Fruit fly (Drosophila melanogaster) whole organism, embryonic: ENCODE data around the gene dnc.

Experiments used
- CG11398 ChIP-seq: fragments of 200-800 bp; sonication (Bioruptor generic); optimal IDR thresholded peaks from 2 replicates; lab custom pipeline; 2016; ENCODE audit warnings: missing biosample characterization, missing genetic modification characterization
- CG11560 ChIP-seq: fragments of 200-800 bp; sonication (Bioruptor generic); IDR thresholded peaks from 3 replicates; pipeline ENCODE4 v1.3.6; 2022; ENCODE audit warnings: missing biosample characterization, missing genetic modification characterization
- CG13894 ChIP-seq: fragments of 200-800 bp; sonication (Bioruptor generic); optimal IDR thresholded peaks from 3 replicates; lab custom pipeline; 2018; ENCODE audit warnings: missing biosample characterization, mild to moderate bottlenecking, missing genetic modification characterization, moderate library complexity
- CG14441 ChIP-seq: fragments of 200-800 bp; sonication (Bioruptor generic); IDR thresholded peaks from 2 replicates; pipeline ENCODE4 v1.3.6; 2022; ENCODE audit warnings: missing biosample characterization, missing genetic modification characterization
- CG1529 ChIP-seq: fragments of 200-800 bp; sonication (Bioruptor generic); optimal IDR thresholded peaks from 3 replicates; lab custom pipeline; 2018; ENCODE audit warnings: missing biosample characterization, missing genetic modification characterization
- CG17328 ChIP-seq: fragments of 200-800 bp; sonication (Bioruptor generic); IDR thresholded peaks from 2 replicates; pipeline ENCODE4 v1.3.6; 2022; ENCODE audit warnings: missing biosample characterization, missing genetic modification characterization
- CG18599 ChIP-seq: fragments of 200-800 bp; sonication (Bioruptor generic); optimal IDR thresholded peaks from 3 replicates; lab custom pipeline; 2017; ENCODE audit warnings: missing biosample characterization, missing genetic modification characterization, mild to moderate bottlenecking, moderate library complexity, missing genetic modification reagents
- CG2120 ChIP-seq: fragments of 200-800 bp; sonication (Bioruptor generic); optimal IDR thresholded peaks from 3 replicates; lab custom pipeline; 2016; ENCODE audit warnings: missing biosample characterization, missing genetic modification characterization
- CG2678 ChIP-seq: fragments of 200-800 bp; sonication (Bioruptor generic); optimal IDR thresholded peaks from 3 replicates; lab custom pipeline; 2019; ENCODE audit warnings: missing biosample characterization, mild to moderate bottlenecking, missing genetic modification characterization, moderate library complexity
- CG33557 ChIP-seq: fragments of 200-800 bp; sonication (Bioruptor generic); optimal IDR thresholded peaks from 2 replicates; lab custom pipeline; 2019; ENCODE audit warnings: missing biosample characterization, mild to moderate bottlenecking, missing genetic modification characterization, moderate library complexity
- CG9817 ChIP-seq: fragments of 200-800 bp; sonication (Bioruptor generic); optimal IDR thresholded peaks from 2 replicates; lab custom pipeline; 2018; ENCODE audit warnings: missing biosample characterization, mild to moderate bottlenecking, missing genetic modification characterization, moderate library complexity
- HHEX ChIP-seq: fragments of 200-800 bp; sonication (Bioruptor generic); optimal IDR thresholded peaks from 3 replicates; lab custom pipeline; 2017; ENCODE audit warnings: missing biosample characterization, mild to moderate bottlenecking, missing genetic modification characterization, missing genetic modification reagents
- HLH3B ChIP-seq: fragments of 200-800 bp; sonication (Bioruptor generic); IDR thresholded peaks from 2 replicates; pipeline ENCODE4 v1.3.6; 2022; ENCODE audit warnings: missing biosample characterization, missing genetic modification characterization
- Hr3 ChIP-seq: fragments of 200-800 bp; sonication (Bioruptor generic); optimal IDR thresholded peaks from 3 replicates; lab custom pipeline; 2016; ENCODE audit warnings: missing biosample characterization, missing genetic modification characterization
- NC2β ChIP-seq: fragments of 200-800 bp; sonication (Bioruptor generic); optimal IDR thresholded peaks from 2 replicates; lab custom pipeline; 2016; ENCODE audit warnings: missing biosample characterization, missing genetic modification characterization
- Oli ChIP-seq: fragments of 200-800 bp; sonication (Bioruptor generic); optimal IDR thresholded peaks from 2 replicates; lab custom pipeline; 2018; ENCODE audit warnings: missing biosample characterization, mild to moderate bottlenecking, missing genetic modification characterization, moderate library complexity
- Stat92E ChIP-seq, 3 experiments: fragments of >200 bp in 2 of 3; fragments of 200-800 bp in 1 of 3; sonication (Bioruptor generic) in 1 of 3; optimal IDR thresholded peaks; 2 replicates each; lab custom pipeline; 2017 to 2019; ENCODE audit warnings: missing biosample characterization in 3 of 3, missing genetic modification characterization in 3 of 3, mild to moderate bottlenecking in 1 of 3, moderate library complexity in 1 of 3
- Taf1 ChIP-seq: fragments of 200-800 bp; sonication (Bioruptor generic); IDR thresholded peaks from 2 replicates; pipeline ENCODE4 v1.3.6; 2022; ENCODE audit warnings: missing biosample characterization, missing genetic modification characterization
- ac ChIP-seq: fragments of 200-800 bp; sonication (Bioruptor generic); optimal IDR thresholded peaks from 3 replicates; lab custom pipeline; 2017; ENCODE audit warnings: missing biosample characterization, mild to moderate bottlenecking, missing genetic modification characterization
- aop ChIP-seq: fragments of 200-800 bp; sonication (Bioruptor generic); IDR thresholded peaks from 2 replicates; pipeline ENCODE4 v1.3.6; 2022; ENCODE audit warnings: missing biosample characterization, missing genetic modification characterization
- az2 ChIP-seq: fragments of 200-800 bp; sonication (Bioruptor generic); optimal IDR thresholded peaks from 3 replicates; lab custom pipeline; 2016; ENCODE audit warnings: missing biosample characterization, missing genetic modification characterization
- bab2 ChIP-seq: fragments of 200-800 bp; sonication (Bioruptor generic); optimal IDR thresholded peaks from 2 replicates; lab custom pipeline; 2016; ENCODE audit warnings: missing biosample characterization, missing genetic modification characterization
- br ChIP-seq: fragments of >200 bp; optimal IDR thresholded peaks from 2 replicates; lab custom pipeline; 2017
- chinmo ChIP-seq: fragments of 200-800 bp; sonication (Bioruptor generic); IDR thresholded peaks from 4 replicates; pipeline ENCODE4 v1.3.6; 2022; ENCODE audit warnings: missing biosample characterization, missing genetic modification characterization; ENCODE audit not compliant: partially characterized antibody
- cwo ChIP-seq: fragments of 200-800 bp; sonication (Bioruptor generic); optimal IDR thresholded peaks from 3 replicates; lab custom pipeline; 2017; ENCODE audit warnings: missing biosample characterization, missing genetic modification characterization, mild to moderate bottlenecking, moderate library complexity, missing genetic modification reagents
- en ChIP-seq: fragments of 200-800 bp; sonication (Bioruptor generic); optimal IDR thresholded peaks from 2 replicates; lab custom pipeline; 2016; ENCODE audit warnings: missing biosample characterization, missing genetic modification characterization
- jumu ChIP-seq: fragments of 200-800 bp; sonication (Bioruptor generic); optimal IDR thresholded peaks from 3 replicates; lab custom pipeline; 2016; ENCODE audit warnings: missing biosample characterization, missing genetic modification characterization
- lab ChIP-seq: fragments of 200-800 bp; sonication (Bioruptor generic); optimal IDR thresholded peaks from 3 replicates; lab custom pipeline; 2017; ENCODE audit warnings: missing biosample characterization, missing genetic modification characterization, mild to moderate bottlenecking, moderate library complexity, missing genetic modification reagents
- lmd ChIP-seq: fragments of 200-800 bp; sonication (Bioruptor generic); IDR thresholded peaks from 2 replicates; pipeline ENCODE4 v1.3.6; 2022; ENCODE audit warnings: missing biosample characterization, missing genetic modification characterization
- mam ChIP-seq: fragments of 200-800 bp; sonication (Bioruptor generic); optimal IDR thresholded peaks from 3 replicates; lab custom pipeline; 2016; ENCODE audit warnings: missing biosample characterization, missing genetic modification characterization
- mirr ChIP-seq: fragments of 200-800 bp; sonication (Bioruptor generic); optimal IDR thresholded peaks from 3 replicates; lab custom pipeline; 2018; ENCODE audit warnings: missing biosample characterization, mild to moderate bottlenecking, missing genetic modification characterization
- mld ChIP-seq: fragments of 200-800 bp; sonication (Bioruptor generic); IDR thresholded peaks from 3 replicates; pipeline ENCODE4 v1.3.6; 2022; ENCODE audit warnings: missing biosample characterization, missing genetic modification characterization; ENCODE audit not compliant: partially characterized antibody
- pan ChIP-seq, 4 experiments: fragments of >200 bp in 3 of 4; fragments of 200-800 bp in 1 of 4; sonication (Bioruptor generic) in 1 of 4; optimal IDR thresholded peaks in 3 of 4; IDR thresholded peaks in 1 of 4; 2 replicates each; pipeline versions ENCODE4 v1.3.6 to Lab custom; 2017 to 2022; ENCODE audit warnings: missing biosample characterization in 2 of 4, missing genetic modification characterization in 2 of 4, mixed read lengths in 1 of 4
- prd ChIP-seq, 3 experiments: fragments of >200 bp in 2 of 3; fragments of 200-800 bp in 1 of 3; sonication (Bioruptor generic) in 1 of 3; optimal IDR thresholded peaks in 2 of 3; IDR thresholded peaks in 1 of 3; 2 replicates in 2 of 3; 3 replicates in 1 of 3; pipeline versions ENCODE4 v1.3.6 to Lab custom; 2017 to 2022; ENCODE audit warnings: missing biosample characterization in 1 of 3, missing genetic modification characterization in 1 of 3
- ranshi ChIP-seq: fragments of 200-800 bp; sonication (Bioruptor generic); IDR thresholded peaks from 2 replicates; pipeline ENCODE4 v1.3.6; 2022; ENCODE audit warnings: missing biosample characterization, missing genetic modification characterization
- salm ChIP-seq: fragments of 200-800 bp; sonication (Bioruptor generic); optimal IDR thresholded peaks from 2 replicates; lab custom pipeline; 2018; ENCODE audit warnings: missing biosample characterization, mild to moderate bottlenecking, missing genetic modification characterization
- slbo ChIP-seq: fragments of 200-800 bp; sonication (Bioruptor generic); IDR thresholded peaks from 2 replicates; pipeline ENCODE4 v1.3.6; 2022; ENCODE audit warnings: missing biosample characterization, missing genetic modification characterization
- stc ChIP-seq: fragments of 200-800 bp; sonication (Bioruptor generic); IDR thresholded peaks from 2 replicates; pipeline ENCODE4 v1.3.6; 2022; ENCODE audit warnings: missing biosample characterization, missing genetic modification characterization
- stwl ChIP-seq: fragments of 200-800 bp; sonication (Bioruptor generic); optimal IDR thresholded peaks from 3 replicates; lab custom pipeline; 2018; ENCODE audit warnings: missing biosample characterization, mild to moderate bottlenecking, missing genetic modification characterization, moderate library complexity
- tgo ChIP-seq: fragments of 200-800 bp; sonication (Bioruptor generic); IDR thresholded peaks from 3 replicates; pipeline ENCODE4 v1.3.6; 2022; ENCODE audit warnings: missing biosample characterization, missing genetic modification characterization
- tin ChIP-seq: fragments of 200-800 bp; sonication (Bioruptor generic); optimal IDR thresholded peaks from 3 replicates; lab custom pipeline; 2016; ENCODE audit warnings: missing biosample characterization, missing genetic modification characterization
- yki ChIP-seq: fragments of >200 bp; optimal IDR thresholded peaks from 3 replicates; lab custom pipeline; 2018

dnc gene

dm6 chrX:3273557-3273956 lies 97.3 kb downstream of the dnc start (continued):
- TF ChIP-seq tin (GFP tag; lab: Kevin White, UChicago) (no peak), en (GFP tag; lab: Kevin White, UChicago) (no peak), HHEX (GFP tag; lab: Kevin White, UChicago) (no peak), az2 (GFP tag; lab: Kevin White, UChicago) (no peak), stc (GFP tag; lab: Robert Waterston, UW) (no peak), CG2678 (tag; lab: Kevin White, UChicago) (peak; percentile 58), CG18599 (GFP tag; lab: Kevin White, UChicago) (peak; percentile 71), pan (optimal IDR thresholded peaks at IDR 0.05; lab: Kevin White, UChicago) (no peak), pan (GFP tag; optimal IDR thresholded peaks at IDR 0.05 in 1 of 2, IDR thresholded peaks at IDR 0.05 in 1 of 2) (peak in 1 of 2 experiments; percentile 26), CG9817 (tag; lab: Kevin White, UChicago) (peak; percentile 5), mld (no peak), HLH3B (GFP tag; lab: Robert Waterston, UW) (peak; percentile 46; the same call in 1 of the 2 replicates), yki (lab: Kevin White, UChicago) (no peak), stwl (tag; lab: Kevin White, UChicago) (no peak), br (lab: Kevin White, UChicago) (no peak), ac (GFP tag; lab: Kevin White, UChicago) (no peak), CG13894 (peak; percentile 46), jumu (no peak), CG14441 (GFP tag; lab: Robert Waterston, UW) (peak; percentile 60), NC2β (GFP tag; lab: Kevin White, UChicago) (no peak), CG2120 (GFP tag; lab: Kevin White, UChicago) (peak; percentile 69), CG1529 (GFP tag; lab: Kevin White, UChicago) (no peak), Hr3 (no peak), CG33557 (no peak), prd (optimal IDR thresholded peaks at IDR 0.05; lab: Kevin White, UChicago) (no peak), prd (GFP tag; IDR thresholded peaks at IDR 0.05; lab: Robert Waterston, UW) (peak; percentile 32; the same call in 2 of the 3 replicates), cwo (GFP tag; lab: Kevin White, UChicago) (peak; percentile 45), Stat92E (GFP tag; optimal IDR thresholded peaks at IDR 0.05; lab: Kevin White, UChicago) (no peak), salm (tag; lab: Kevin White, UChicago) (no peak), CG17328 (GFP tag; lab: Robert Waterston, UW) (no peak), aop (GFP tag; lab: Robert Waterston, UW) (no peak), mam (GFP tag; lab: Kevin White, UChicago) (peak; percentile 15), slbo (GFP tag; lab: Robert Waterston, UW) (peak; percentile 67), mirr (GFP tag; lab: Kevin White, UChicago) (peak; percentile 0), tgo (GFP tag; lab: Robert Waterston, UW) (peak; percentile 38; the same call in 2 of the 3 replicates), Oli (no peak), ranshi (GFP tag; lab: Robert Waterston, UW) (no peak), lab (GFP tag; lab: Kevin White, UChicago) (peak; percentile 69), bab2 (no peak), lmd (GFP tag; lab: Robert Waterston, UW) (peak; percentile 41; the same call in 1 of the 2 replicates), CG11560 (tag; lab: Robert Waterston, UW) (no peak), CG11398 (GFP tag; lab: Kevin White, UChicago) (no peak), Taf1 (0 out of 2 replicates have a peak, but pooled peaks have one; percentile 22), chinmo (GFP tag; lab: Robert Waterston, UW) (no peak)
- TF ChIP-seq, all 482 proteins: peak for 53
